Fruit fly (Drosophila melanogaster): ENCODE data around the gene Akh.

Gene Akh

dm6 chr3L:4186659-4187058 is 45.4 kb downstream of the Akh start, which contains the start of gene VhaM9.7-c (continued):
- TF ChIP-seq Antp (GFP tag; optimal IDR thresholded peaks at IDR 0.05) (peak; percentile 33), cad (GFP tag; optimal IDR thresholded peaks at IDR 0.05) (peak; percentile 11), Sin3A (optimal IDR thresholded peaks at IDR 0.05) (peak; percentile 22), nom (GFP tag; optimal IDR thresholded peaks at IDR 0.05) (no peak), Nf-YC (tag; optimal IDR thresholded peaks at IDR 0.05) (no peak), CG17802 (tag; optimal IDR thresholded peaks at IDR 0.05) (no peak), CG12236 (GFP tag; optimal IDR thresholded peaks at IDR 0.05) (no peak), CG10321 (GFP tag; IDR thresholded peaks at IDR 0.05) (no peak), CG8359 (GFP tag; optimal IDR thresholded peaks at IDR 0.05; ENCODE audit: borderline replicate concordance) (no peak), Asciz (GFP tag; optimal IDR thresholded peaks at IDR 0.05) (no peak), NfI (GFP tag; optimal IDR thresholded peaks at IDR 0.05) (peak; percentile 61), Oaz (GFP tag; IDR thresholded peaks at IDR 0.05) (no peak), CG4282 (GFP tag; optimal IDR thresholded peaks at IDR 0.05) (no peak), sima (GFP tag; optimal IDR thresholded peaks at IDR 0.05) (no peak), CG13123 (GFP tag; optimal IDR thresholded peaks at IDR 0.05) (no peak), TFAM (GFP tag; optimal IDR thresholded peaks at IDR 0.05) (no peak), CG30020 (tag; optimal IDR thresholded peaks at IDR 0.05) (no peak), hkb (optimal IDR thresholded peaks at IDR 0.05) (no peak), hkb (GFP tag; IDR thresholded peaks at IDR 0.05) (no peak), abd-A (tag; optimal IDR thresholded peaks at IDR 0.05) (peak; percentile 51), sr (GFP tag; IDR thresholded peaks at IDR 0.05) (no peak), vfl (GFP tag; optimal IDR thresholded peaks at IDR 0.05) (peak; percentile 44), CG9727 (GFP tag; optimal IDR thresholded peaks at IDR 0.05) (no peak), CG14050 (GFP tag; IDR thresholded peaks at IDR 0.05) (no peak), trem (tag; optimal IDR thresholded peaks at IDR 0.05) (peak; percentile 65), mam (GFP tag; optimal IDR thresholded peaks at IDR 0.05) (peak; percentile 43), PHDP (tag; optimal IDR thresholded peaks at IDR 0.05) (no peak), sc (optimal IDR thresholded peaks at IDR 0.05) (no peak), sc (GFP tag; optimal IDR thresholded peaks at IDR 0.05) (no peak), hbn (GFP tag; IDR thresholded peaks at IDR 0.05; ENCODE audit: partially characterized antibody) (peak; percentile 45; the same call in 1 of the 2 replicates), btn (GFP tag; optimal IDR thresholded peaks at IDR 0.05) (no peak), cas (GFP tag; IDR thresholded peaks at IDR 0.05) (no peak), Mad (GFP tag; optimal IDR thresholded peaks at IDR 0.05) (peak; percentile 11), sisA (GFP tag; IDR thresholded peaks at IDR 0.05) (no peak; the same call in 1 of the 2 replicates), seq (GFP tag; IDR thresholded peaks at IDR 0.05) (no peak), CG12659 (GFP tag; optimal IDR thresholded peaks at IDR 0.05) (peak; percentile 55), CG15269 (tag; optimal IDR thresholded peaks at IDR 0.05) (no peak), peb (GFP tag; IDR thresholded peaks at IDR 0.05) (no peak), Ptx1 (GFP tag; IDR thresholded peaks at IDR 0.05) (no peak), crol (GFP tag; IDR thresholded peaks at IDR 0.05) (no peak), nmo (GFP tag; optimal IDR thresholded peaks at IDR 0.05) (peak; percentile 14), CG7271 (tag; optimal IDR thresholded peaks at IDR 0.05) (no peak), Taf1 (GFP tag; IDR thresholded peaks at IDR 0.05) (no peak), CG13296 (GFP tag; optimal IDR thresholded peaks at IDR 0.05) (peak; percentile 2), tup (GFP tag; optimal IDR thresholded peaks at IDR 0.05) (no peak), cato (GFP tag; optimal IDR thresholded peaks at IDR 0.05; ENCODE audit: borderline replicate concordance) (no peak), corto (GFP tag; optimal IDR thresholded peaks at IDR 0.05) (no peak), CG6813 (GFP tag; optimal IDR thresholded peaks at IDR 0.05) (no peak), dysf (GFP tag; IDR thresholded peaks at IDR 0.05) (no peak), Dbx (GFP tag; IDR thresholded peaks at IDR 0.05) (no peak), mld (GFP tag; IDR thresholded peaks at IDR 0.05; ENCODE audit: partially characterized antibody) (no peak), D19B (GFP tag; optimal IDR thresholded peaks at IDR 0.05) (no peak), odd (GFP tag; optimal IDR thresholded peaks at IDR 0.05) (no peak)

All from whole organism, embryonic.